Fruit fly (Drosophila melanogaster): Measurements from ENCODE around the gene CG46281.

The CG46281 gene

DNA sequence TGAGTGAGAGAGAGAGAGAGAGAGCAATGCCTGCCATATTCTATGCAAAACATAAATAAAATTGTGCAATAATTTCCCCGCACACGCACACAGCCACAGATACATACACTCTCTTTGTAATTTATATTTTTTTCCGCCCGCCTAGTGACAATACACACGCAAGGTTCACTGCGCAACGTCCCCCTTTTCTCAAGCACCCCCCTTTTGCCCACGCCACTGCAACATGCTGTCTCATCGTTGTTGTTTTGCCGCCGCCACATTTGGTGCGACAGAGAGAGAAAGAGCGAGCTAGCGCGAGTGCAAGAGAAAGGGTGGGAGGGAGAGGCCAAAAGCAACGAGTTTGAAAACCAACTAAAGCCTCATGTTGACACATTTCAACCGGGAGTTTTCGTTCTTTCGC lies 17.8 kb downstream of the CG46281 start (continued):
- peak; percentile 55; the same call in 2 of the 3 replicates for TF ChIP-seq tgo (GFP tag; IDR thresholded peaks at IDR 0.05)
- TF ChIP-seq fd96Cb (tag; optimal IDR thresholded peaks at IDR 0.05) = no peak
- TF ChIP-seq E2f2 (GFP tag; IDR thresholded peaks at IDR 0.05) = peak; percentile 45
- TF ChIP-seq eyg (GFP tag; optimal IDR thresholded peaks at IDR 0.05) = peak; percentile 66
- TF ChIP-seq Dek (tag; optimal IDR thresholded peaks at IDR 0.05) = peak; percentile 0
- TF ChIP-seq CG3726 (GFP tag; IDR thresholded peaks at IDR 0.05) = no peak
- TF ChIP-seq dysf (GFP tag; IDR thresholded peaks at IDR 0.05) = peak; percentile 77
- no peak for TF ChIP-seq h (optimal IDR thresholded peaks at IDR 0.05)
- no peak for TF ChIP-seq prd (optimal IDR thresholded peaks at IDR 0.05)
- peak; percentile 72 for TF ChIP-seq prd (GFP tag; IDR thresholded peaks at IDR 0.05)
- TF ChIP-seq ci (GFP tag; IDR thresholded peaks at IDR 0.05) = peak; percentile 82
- peak; percentile 85 for TF ChIP-seq rib (GFP tag; IDR thresholded peaks at IDR 0.05)
- TF ChIP-seq cwo (GFP tag; optimal IDR thresholded peaks at IDR 0.05) = peak; percentile 73
- TF ChIP-seq B-H2 (GFP tag; optimal IDR thresholded peaks at IDR 0.05) = no peak
- peak; percentile 51 for TF ChIP-seq Myb (GFP tag; optimal IDR thresholded peaks at IDR 0.05)
- peak; percentile 60; the same call in 1 of the 3 replicates for TF ChIP-seq gce (GFP tag; IDR thresholded peaks at IDR 0.05)
- TF ChIP-seq CG2202 (tag; optimal IDR thresholded peaks at IDR 0.05) = peak; percentile 28
- TF ChIP-seq CG18619 (GFP tag; optimal IDR thresholded peaks at IDR 0.05) = peak; percentile 66
- peak; percentile 39 for TF ChIP-seq MTF-1 (GFP tag; optimal IDR thresholded peaks at IDR 0.05; ENCODE audit: borderline replicate concordance)
- peak; percentile 67 for TF ChIP-seq CG9932 (GFP tag; IDR thresholded peaks at IDR 0.05)
- TF ChIP-seq nerfin-1 (tag; optimal IDR thresholded peaks at IDR 0.05) = peak; percentile 39
- TF ChIP-seq gfzf (GFP tag; optimal IDR thresholded peaks at IDR 0.05) = no peak
- TF ChIP-seq MBD-R2 (GFP tag; IDR thresholded peaks at IDR 0.05) = peak; percentile 35; the same call in 1 of the 2 replicates
- TF ChIP-seq Xbp1 (GFP tag; optimal IDR thresholded peaks at IDR 0.05) = peak; percentile 67
- TF ChIP-seq Sox100B (GFP tag; optimal IDR thresholded peaks at IDR 0.05) = no peak
- TF ChIP-seq CG14860 (GFP tag; IDR thresholded peaks at IDR 0.05; ENCODE audit: partially characterized antibody) = no peak
- peak; percentile 72 for TF ChIP-seq CG10366 (GFP tag; IDR thresholded peaks at IDR 0.05)
- TF ChIP-seq otp (GFP tag; IDR thresholded peaks at IDR 0.05) = peak; percentile 66; the same call in 1 of the 3 replicates
- TF ChIP-seq CG32532 (GFP tag; IDR thresholded peaks at IDR 0.05) = peak; percentile 68; the same call in 1 of the 2 replicates
- TF ChIP-seq CG8944 (GFP tag; optimal IDR thresholded peaks at IDR 0.05) = peak; percentile 66
- TF ChIP-seq Neu2 (GFP tag; optimal IDR thresholded peaks at IDR 0.05; ENCODE audit: borderline replicate concordance) = no peak
- TF ChIP-seq dpn (GFP tag; optimal IDR thresholded peaks at IDR 0.05) = peak; percentile 73 to 75
- TF ChIP-seq CG10209 (GFP tag; optimal IDR thresholded peaks at IDR 0.05) = peak; percentile 54
- TF ChIP-seq CHES-1-like (GFP tag; optimal IDR thresholded peaks at IDR 0.05) = peak; percentile 66
- no peak for TF ChIP-seq CG13123 (GFP tag; optimal IDR thresholded peaks at IDR 0.05)
- TF ChIP-seq CG13894 (tag; optimal IDR thresholded peaks at IDR 0.05) = no peak
- no peak for TF ChIP-seq run (tag; optimal IDR thresholded peaks at IDR 0.05)
- peak; percentile 62 for TF ChIP-seq Ets65A (GFP tag)
- no peak for TF ChIP-seq Lhr (GFP tag; optimal IDR thresholded peaks at IDR 0.05)
- TF ChIP-seq CG12236 (GFP tag; optimal IDR thresholded peaks at IDR 0.05) = no peak
- TF ChIP-seq CG30403 (GFP tag; optimal IDR thresholded peaks at IDR 0.05) = peak; percentile 75
- peak; percentile 18 for TF ChIP-seq twi (tag; optimal IDR thresholded peaks at IDR 0.05)
- peak; percentile 53 for TF ChIP-seq caup (GFP tag; optimal IDR thresholded peaks at IDR 0.05; ENCODE audit: severe bottlenecking)
- peak; percentile 26 for TF ChIP-seq HLHmδ (GFP tag; optimal IDR thresholded peaks at IDR 0.05)
- TF ChIP-seq klu (GFP tag; IDR thresholded peaks at IDR 0.05) = peak; percentile 44; the same call in 1 of the 2 replicates
- TF ChIP-seq cato (GFP tag; optimal IDR thresholded peaks at IDR 0.05; ENCODE audit: borderline replicate concordance) = no peak
- TF ChIP-seq CG8359 (GFP tag; optimal IDR thresholded peaks at IDR 0.05; ENCODE audit: borderline replicate concordance) = no peak
- TF ChIP-seq nerfin-2 (GFP tag; IDR thresholded peaks at IDR 0.05; ENCODE audit: partially characterized antibody) = no peak
- TF ChIP-seq NfI (GFP tag; optimal IDR thresholded peaks at IDR 0.05) = peak; percentile 58
- TF ChIP-seq shn (GFP tag; optimal IDR thresholded peaks at IDR 0.05) = peak; percentile 22
- TF ChIP-seq Gsc (GFP tag; IDR thresholded peaks at IDR 0.05) = no peak

All from whole organism, embryonic.